Fruit fly (Drosophila melanogaster): ENCODE measurements around the gene CG14518.

The CG14518 gene

dm6 chr3R:29004884-29005621 is 19.7 kb upstream of the CG14518 start (continued):
- TF ChIP-seq Ptx1 (GFP tag; IDR thresholded peaks at IDR 0.05) (peak; percentile 57), prd (optimal IDR thresholded peaks at IDR 0.05) (no peak), prd (GFP tag; IDR thresholded peaks at IDR 0.05) (peak; percentile 71; the same call in 2 of the 3 replicates), CG2120 (GFP tag; optimal IDR thresholded peaks at IDR 0.05) (peak; percentile 34), CG4820 (GFP tag; optimal IDR thresholded peaks at IDR 0.05) (peak; percentile 8), CG4424 (GFP tag; optimal IDR thresholded peaks at IDR 0.05) (peak; percentile 38), tna (GFP tag; IDR thresholded peaks at IDR 0.05; ENCODE audit: partially characterized antibody) (no peak), CG18262 (tag; optimal IDR thresholded peaks at IDR 0.05) (peak; percentile 35)

dm6 chr3R:29005622-29006018 is 19.2 kb upstream of the CG14518 start:
- TF ChIP-seq abd-A (tag; optimal IDR thresholded peaks at IDR 0.05) (peak; percentile 22), CG7839 (tag; optimal IDR thresholded peaks at IDR 0.05) (no peak), Ets65A (GFP tag) (peak; percentile 93)

- no peak for TF ChIP-seq hkb (optimal IDR thresholded peaks at IDR 0.05)
- TF ChIP-seq hkb (GFP tag; IDR thresholded peaks at IDR 0.05): no peak
- TF ChIP-seq Tbp (GFP tag; optimal IDR thresholded peaks at IDR 0.05): no peak
- TF ChIP-seq CG3847 (GFP tag; IDR thresholded peaks at IDR 0.05): no peak
- no peak for TF ChIP-seq al (GFP tag; IDR thresholded peaks at IDR 0.05)
- peak; percentile 32 for TF ChIP-seq sens (GFP tag)
Observed at dm6 chr3R:29011144-29011543, 13.6 kb upstream of the CG14518 start.

- TF ChIP-seq z (GFP tag; IDR thresholded peaks at IDR 0.05): 0 out of 3 replicates have a peak, but pooled peaks have one; percentile 11
- TF ChIP-seq dan (GFP tag; IDR thresholded peaks at IDR 0.05): no peak
- TF ChIP-seq Adf1 (GFP tag; IDR thresholded peaks at IDR 0.05): peak; percentile 85
- no peak for TF ChIP-seq CG8290 (GFP tag; optimal IDR thresholded peaks at IDR 0.05)
- no peak for TF ChIP-seq CG8290 (tag; optimal IDR thresholded peaks at IDR 0.05)
- TF ChIP-seq Vsx1 (GFP tag; optimal IDR thresholded peaks at IDR 0.05): no peak
- no peak for TF ChIP-seq disco-r (GFP tag; optimal IDR thresholded peaks at IDR 0.05)
- no peak for TF ChIP-seq gem (tag; optimal IDR thresholded peaks at IDR 0.05)
- TF ChIP-seq chinmo (GFP tag; IDR thresholded peaks at IDR 0.05; ENCODE audit: partially characterized antibody): 0 out of 4 replicates have a peak, but pooled peaks have one; percentile 51
- no peak for TF ChIP-seq Jarid2 (GFP tag; optimal IDR thresholded peaks at IDR 0.05)
- TF ChIP-seq wor (GFP tag; IDR thresholded peaks at IDR 0.05): no peak
Observed at dm6 chr3R:29020366-29020765, 4.4 kb upstream of the CG14518 start, which contains the start of gene wat. Gene wat (minus strand): TSS chr3R:29020406.

dm6 chr3R:29027122-29027521 is 2.4 kb downstream of the CG14518 start, which contains the start of the genes eIF4E6 and CG1951:
Gene eIF4E6 (minus strand): TSS chr3R:29027174.
Gene CG1951 (plus strand): TSS chr3R:29027236.
- TF ChIP-seq Oaz (GFP tag; IDR thresholded peaks at IDR 0.05) (no peak), CG8924 (tag; optimal IDR thresholded peaks at IDR 0.05) (peak; percentile 58), vnd (GFP tag; IDR thresholded peaks at IDR 0.05; ENCODE audit: partially characterized antibody) (peak; percentile 93), CG9437 (GFP tag; optimal IDR thresholded peaks at IDR 0.05) (no peak), zen (tag; optimal IDR thresholded peaks at IDR 0.05) (peak; percentile 75), CG17186 (GFP tag; optimal IDR thresholded peaks at IDR 0.05) (peak; percentile 9), HmgD (GFP tag; optimal IDR thresholded peaks at IDR 0.05) (peak; percentile 28), CG10959 (GFP tag; IDR thresholded peaks at IDR 0.05) (no peak), tx (GFP tag; optimal IDR thresholded peaks at IDR 0.05) (peak; percentile 4), Scr (GFP tag; IDR thresholded peaks at IDR 0.05; ENCODE audit: partially characterized antibody) (peak; percentile 95), hb (GFP tag; IDR thresholded peaks at IDR 0.05; ENCODE audit: partially characterized antibody) (peak; percentile 92), CG7987 (GFP tag; optimal IDR thresholded peaks at IDR 0.05) (peak; percentile 16), Opbp (GFP tag; IDR thresholded peaks at IDR 0.05; ENCODE audit: partially characterized antibody) (peak; percentile 98), onecut (GFP tag; IDR thresholded peaks at IDR 0.05) (peak; percentile 99), gro (GFP tag; optimal IDR thresholded peaks at IDR 0.05) (peak; percentile 50), tap (tag; optimal IDR thresholded peaks at IDR 0.05) (no peak), CG7271 (tag; optimal IDR thresholded peaks at IDR 0.05) (no peak), CTCF (GFP tag; optimal IDR thresholded peaks at IDR 0.05) (peak; percentile 32), Doc3 (GFP tag; IDR thresholded peaks at IDR 0.05; ENCODE audit: partially characterized antibody) (peak; percentile 95)

Measured in whole organism, embryonic.